Comparison of ENCODE assay signal across 2 fruit fly cellular contexts in genomic region chr2L:10526953-10527584, dm6.
TF ChIP-seq lines count a peak whose summit lies in the region.

Lip4 (plus strand) TSS chr2L:10527572.

TF ChIP-seq in whole organism, embryonic, 481 proteins besides CTCF, POLR2A, EP300 and RAD21 (continued from another document and continues in another):
- no peak for TF ChIP-seq CG3838 (GFP tag; optimal IDR thresholded peaks at IDR 0.05; lab: Kevin White, UChicago)
- TF ChIP-seq Fer1 (GFP tag; optimal IDR thresholded peaks at IDR 0.05; lab: Kevin White, UChicago), result peak; percentile 85
- TF ChIP-seq CG16815 (GFP tag; optimal IDR thresholded peaks at IDR 0.05; lab: Kevin White, UChicago), result no peak
- TF ChIP-seq CG34376 (GFP tag; optimal IDR thresholded peaks at IDR 0.05; lab: Kevin White, UChicago), result no peak
- no peak for TF ChIP-seq Myb (GFP tag; optimal IDR thresholded peaks at IDR 0.05; lab: Kevin White, UChicago)
- TF ChIP-seq dmrt11E (tag; optimal IDR thresholded peaks at IDR 0.05; lab: Kevin White, UChicago), result peak; percentile 73
- peak; percentile 74 for TF ChIP-seq CG7271 (tag; optimal IDR thresholded peaks at IDR 0.05; lab: Kevin White, UChicago)
- no peak for TF ChIP-seq sc (optimal IDR thresholded peaks at IDR 0.05; lab: Kevin White, UChicago)
- no peak for TF ChIP-seq sc (GFP tag; optimal IDR thresholded peaks at IDR 0.05; lab: Kevin White, UChicago)
- no peak for TF ChIP-seq CG6791 (GFP tag; IDR thresholded peaks at IDR 0.05; lab: Robert Waterston, UW; ENCODE audit: partially characterized antibody)
- TF ChIP-seq CG10654 (GFP tag; optimal IDR thresholded peaks at IDR 0.05; lab: Kevin White, UChicago), result peak; percentile 65
- peak; percentile 42 for TF ChIP-seq Dad (GFP tag; optimal IDR thresholded peaks at IDR 0.05; lab: Kevin White, UChicago)
- peak; percentile 82 for TF ChIP-seq CG12659 (GFP tag; optimal IDR thresholded peaks at IDR 0.05; lab: Kevin White, UChicago)
- no peak for TF ChIP-seq Sin3A (optimal IDR thresholded peaks at IDR 0.05; lab: Kevin White, UChicago)
- peak; percentile 58 for TF ChIP-seq odd (GFP tag; optimal IDR thresholded peaks at IDR 0.05; lab: Kevin White, UChicago)
- no peak for TF ChIP-seq insv (GFP tag; optimal IDR thresholded peaks at IDR 0.05; lab: Kevin White, UChicago)
- peak; percentile 82 for TF ChIP-seq CG14441 (GFP tag; IDR thresholded peaks at IDR 0.05; lab: Robert Waterston, UW)
- peak; percentile 57 for TF ChIP-seq Nf-YC (tag; optimal IDR thresholded peaks at IDR 0.05; lab: Kevin White, UChicago)
- TF ChIP-seq NK7.1 (GFP tag; optimal IDR thresholded peaks at IDR 0.05; lab: Kevin White, UChicago), result peak; percentile 22
- TF ChIP-seq crc (GFP tag; optimal IDR thresholded peaks at IDR 0.05; lab: Kevin White, UChicago), result no peak
- peak; percentile 48 for TF ChIP-seq Nf-YB (GFP tag; optimal IDR thresholded peaks at IDR 0.05; lab: Kevin White, UChicago)
- no peak for TF ChIP-seq CG14860 (GFP tag; IDR thresholded peaks at IDR 0.05; lab: Robert Waterston, UW; ENCODE audit: partially characterized antibody)
- TF ChIP-seq CG2199 (GFP tag; IDR thresholded peaks at IDR 0.05; lab: Robert Waterston, UW), result 0 out of 3 replicates have a peak, but pooled peaks have one; percentile 22
- peak; percentile 83 for TF ChIP-seq CG2712 (tag; optimal IDR thresholded peaks at IDR 0.05; lab: Kevin White, UChicago)
- TF ChIP-seq Ssrp (tag; optimal IDR thresholded peaks at IDR 0.05; lab: Kevin White, UChicago), result peak; percentile 67
- peak; percentile 43 for TF ChIP-seq CHES-1-like (GFP tag; optimal IDR thresholded peaks at IDR 0.05; lab: Kevin White, UChicago)
- TF ChIP-seq luna (GFP tag; optimal IDR thresholded peaks at IDR 0.05; lab: Kevin White, UChicago), result no peak
- peak; percentile 33; the same call in 1 of the 3 replicates for TF ChIP-seq ken (GFP tag; IDR thresholded peaks at IDR 0.05; lab: Robert Waterston, UW)
- peak; percentile 57 for TF ChIP-seq Abd-B (GFP tag; optimal IDR thresholded peaks at IDR 0.05; lab: Kevin White, UChicago)
- TF ChIP-seq Rx (GFP tag; IDR thresholded peaks at IDR 0.05; lab: Robert Waterston, UW), result no peak
- no peak for TF ChIP-seq Dll (GFP tag; IDR thresholded peaks at IDR 0.05; lab: Robert Waterston, UW; ENCODE audit: partially characterized antibody)
- no peak for TF ChIP-seq aop (GFP tag; IDR thresholded peaks at IDR 0.05; lab: Robert Waterston, UW)
- TF ChIP-seq otp (GFP tag; IDR thresholded peaks at IDR 0.05; lab: Robert Waterston, UW), result no peak
- no peak for TF ChIP-seq fd102C (GFP tag; optimal IDR thresholded peaks at IDR 0.05; lab: Kevin White, UChicago)
- peak; percentile 14 for TF ChIP-seq wek (GFP tag; optimal IDR thresholded peaks at IDR 0.05; lab: Kevin White, UChicago)
- TF ChIP-seq CG17186 (GFP tag; optimal IDR thresholded peaks at IDR 0.05; lab: Kevin White, UChicago), result no peak
- TF ChIP-seq dimm (GFP tag; IDR thresholded peaks at IDR 0.05; lab: Robert Waterston, UW), result 0 out of 2 replicates have a peak, but pooled peaks have one; percentile 38
- TF ChIP-seq CG7556 (GFP tag; optimal IDR thresholded peaks at IDR 0.05; lab: Kevin White, UChicago), result peak; percentile 82
- TF ChIP-seq Spps (tag; optimal IDR thresholded peaks at IDR 0.05; lab: Kevin White, UChicago), result peak; percentile 17
- peak; percentile 47 for TF ChIP-seq scrt (GFP tag; optimal IDR thresholded peaks at IDR 0.05; lab: Kevin White, UChicago)
- TF ChIP-seq cwo (GFP tag; optimal IDR thresholded peaks at IDR 0.05; lab: Kevin White, UChicago), result peak; percentile 65
- TF ChIP-seq CG12391 (tag; optimal IDR thresholded peaks at IDR 0.05; lab: Kevin White, UChicago), result peak; percentile 81
- peak; percentile 35; the same call in 1 of the 2 replicates for TF ChIP-seq Nf-YA (GFP tag; IDR thresholded peaks at IDR 0.05; lab: Robert Waterston, UW)
- peak; percentile 54 for TF ChIP-seq CrebB (tag; optimal IDR thresholded peaks at IDR 0.05; lab: Kevin White, UChicago)
- no peak for TF ChIP-seq CG8944 (GFP tag; optimal IDR thresholded peaks at IDR 0.05; lab: Kevin White, UChicago)
- TF ChIP-seq CG14710 (tag; optimal IDR thresholded peaks at IDR 0.05; lab: Kevin White, UChicago), result peak; percentile 63
- TF ChIP-seq CG1792 (GFP tag; optimal IDR thresholded peaks at IDR 0.05; lab: Kevin White, UChicago), result no peak
- peak in 1 of 3 experiments; percentile 53 for TF ChIP-seq lola (GFP tag; optimal IDR thresholded peaks at IDR 0.05; lab: Kevin White, UChicago)
- TF ChIP-seq CG6254 (GFP tag; optimal IDR thresholded peaks at IDR 0.05; lab: Kevin White, UChicago), result no peak
- no peak for TF ChIP-seq Hey (tag; optimal IDR thresholded peaks at IDR 0.05; lab: Kevin White, UChicago)
- no peak for TF ChIP-seq CG13287 (GFP tag; IDR thresholded peaks at IDR 0.05; lab: Robert Waterston, UW; ENCODE audit: partially characterized antibody)
- peak; percentile 52; the same call in 1 of the 2 replicates for TF ChIP-seq toy (GFP tag; IDR thresholded peaks at IDR 0.05; lab: Robert Waterston, UW)
- TF ChIP-seq CG7987 (GFP tag; optimal IDR thresholded peaks at IDR 0.05; lab: Kevin White, UChicago), result peak; percentile 47
- TF ChIP-seq schlank (tag; optimal IDR thresholded peaks at IDR 0.05; lab: Kevin White, UChicago), result peak; percentile 14
- TF ChIP-seq CG9932 (GFP tag; IDR thresholded peaks at IDR 0.05; lab: Robert Waterston, UW), result no peak
- TF ChIP-seq cas (GFP tag; IDR thresholded peaks at IDR 0.05; lab: Robert Waterston, UW), result peak; percentile 55; the same call in 1 of the 2 replicates
- TF ChIP-seq CG4854 (GFP tag; optimal IDR thresholded peaks at IDR 0.05; lab: Kevin White, UChicago), result peak; percentile 60
- no peak for TF ChIP-seq her (GFP tag; optimal IDR thresholded peaks at IDR 0.05; lab: Kevin White, UChicago)
- no peak for TF ChIP-seq gcm2 (GFP tag; optimal IDR thresholded peaks at IDR 0.05; lab: Kevin White, UChicago)
- no peak; the same call in 1 of the 3 replicates for TF ChIP-seq Dbx (GFP tag; IDR thresholded peaks at IDR 0.05; lab: Robert Waterston, UW)
- TF ChIP-seq CG3847 (GFP tag; IDR thresholded peaks at IDR 0.05; lab: Robert Waterston, UW), result peak; percentile 73; the same call in 1 of the 2 replicates
- TF ChIP-seq Trl (optimal IDR thresholded peaks at IDR 0.05; lab: Kevin White, UChicago), result no peak
- TF ChIP-seq Trl (GFP tag; optimal IDR thresholded peaks at IDR 0.05; lab: Kevin White, UChicago), result peak; percentile 29
- peak; percentile 65 for TF ChIP-seq gcm (GFP tag; optimal IDR thresholded peaks at IDR 0.05; lab: Kevin White, UChicago)
- peak; percentile 89 for TF ChIP-seq CG11695 (GFP tag; IDR thresholded peaks at IDR 0.05; lab: Robert Waterston, UW)

TF ChIP-seq in whole organism, prepupa, 60 proteins besides CTCF, POLR2A, EP300 and RAD21 (continued from another document):
- peak; percentile 73 for TF ChIP-seq CG3919 (GFP tag; optimal IDR thresholded peaks at IDR 0.05; lab: Kevin White, UChicago)
- TF ChIP-seq spab (GFP tag; optimal IDR thresholded peaks at IDR 0.05; lab: Kevin White, UChicago), result peak; percentile 63
- peak; percentile 64 for TF ChIP-seq CG6808 (GFP tag; optimal IDR thresholded peaks at IDR 0.05; lab: Kevin White, UChicago)
- peak; percentile 62 for TF ChIP-seq CG7368 (GFP tag; optimal IDR thresholded peaks at IDR 0.05; lab: Kevin White, UChicago)
- TF ChIP-seq CG6163 (GFP tag; IDR thresholded peaks at IDR 0.05; lab: Robert Waterston, UW), result no peak
- TF ChIP-seq topi (GFP tag; optimal IDR thresholded peaks at IDR 0.05; lab: Kevin White, UChicago), result peak; percentile 50
- no peak for TF ChIP-seq CG3032 (tag; optimal IDR thresholded peaks at IDR 0.05; lab: Kevin White, UChicago)
